Fruit fly (Drosophila melanogaster) whole organism, embryonic: ENCODE data around the gene CG13113.

ENCODE experiments used
- ATbp ChIP-seq: fragments of 200-800 bp; sonication (Bioruptor generic); optimal IDR thresholded peaks from 2 replicates; lab custom pipeline; 2017; ENCODE audit warnings: missing biosample characterization, mild to moderate bottlenecking, missing genetic modification characterization, missing genetic modification reagents
- Aef1 ChIP-seq: fragments of 200-800 bp; sonication (Bioruptor generic); IDR thresholded peaks from 3 replicates; pipeline ENCODE4 v1.3.6; 2022; ENCODE audit warnings: missing biosample characterization, missing genetic modification characterization
- Blimp-1 ChIP-seq: fragments of 200-800 bp; sonication (Bioruptor generic); optimal IDR thresholded peaks from 3 replicates; lab custom pipeline; 2018; ENCODE audit warnings: missing biosample characterization, missing genetic modification characterization, mild to moderate bottlenecking, moderate library complexity, missing genetic modification reagents
- CG10565 ChIP-seq: fragments of 200-800 bp; sonication (Bioruptor generic); optimal IDR thresholded peaks from 3 replicates; lab custom pipeline; 2016; ENCODE audit warnings: missing biosample characterization, mild to moderate bottlenecking, missing genetic modification characterization
- CG10959 ChIP-seq: fragments of 200-800 bp; sonication (Bioruptor generic); IDR thresholded peaks from 2 replicates; pipeline ENCODE4 v1.3.6; 2022; ENCODE audit warnings: missing biosample characterization, missing genetic modification characterization
- CG12391 ChIP-seq: fragments of 200-800 bp; sonication (Bioruptor generic); optimal IDR thresholded peaks from 3 replicates; lab custom pipeline; 2018; ENCODE audit warnings: missing biosample characterization, mild to moderate bottlenecking, missing genetic modification characterization, moderate library complexity
- CG12744 ChIP-seq: fragments of 200-800 bp; sonication (Bioruptor generic); optimal IDR thresholded peaks from 2 replicates; lab custom pipeline; 2016; ENCODE audit warnings: missing biosample characterization, missing genetic modification characterization
- CG12769 ChIP-seq: fragments of 200-800 bp; sonication (Bioruptor generic); optimal IDR thresholded peaks from 2 replicates; lab custom pipeline; 2019; ENCODE audit warnings: missing biosample characterization, mild to moderate bottlenecking, missing genetic modification characterization, moderate library complexity
- CG14014 ChIP-seq: fragments of 200-800 bp; sonication (Bioruptor generic); IDR thresholded peaks from 2 replicates; pipeline ENCODE4 v1.3.6; 2022; ENCODE audit warnings: missing biosample characterization, missing genetic modification characterization
- CG15514 ChIP-seq: fragments of 200-800 bp; sonication (Bioruptor generic); optimal IDR thresholded peaks from 3 replicates; lab custom pipeline; 2017; ENCODE audit warnings: missing biosample characterization, missing genetic modification characterization, mild to moderate bottlenecking, moderate library complexity, missing genetic modification reagents
- CG1603 ChIP-seq: fragments of 200-800 bp; sonication (Bioruptor generic); optimal IDR thresholded peaks from 2 replicates; lab custom pipeline; 2019; ENCODE audit warnings: missing biosample characterization, mild to moderate bottlenecking, missing genetic modification characterization, moderate library complexity
- CG16863 ChIP-seq: fragments of 200-800 bp; sonication (Bioruptor generic); optimal IDR thresholded peaks from 3 replicates; lab custom pipeline; 2016; ENCODE audit warnings: missing biosample characterization, missing genetic modification characterization
- CG17802 ChIP-seq: fragments of 200-800 bp; sonication (Bioruptor generic); optimal IDR thresholded peaks from 2 replicates; lab custom pipeline; 2018; ENCODE audit warnings: missing biosample characterization, mild to moderate bottlenecking, missing genetic modification characterization, moderate library complexity
- CG1792 ChIP-seq: fragments of 200-800 bp; sonication (Bioruptor generic); optimal IDR thresholded peaks from 2 replicates; lab custom pipeline; 2016; ENCODE audit warnings: missing biosample characterization, missing genetic modification characterization
- CG2120 ChIP-seq: fragments of 200-800 bp; sonication (Bioruptor generic); optimal IDR thresholded peaks from 3 replicates; lab custom pipeline; 2016; ENCODE audit warnings: missing biosample characterization, missing genetic modification characterization
- CG2712 ChIP-seq: fragments of 200-800 bp; optimal IDR thresholded peaks from 3 replicates; lab custom pipeline; 2019; ENCODE audit warnings: missing biosample characterization, mild to moderate bottlenecking, missing genetic modification characterization, moderate library complexity
- CG31365 ChIP-seq: fragments of 200-800 bp; sonication (Bioruptor generic); optimal IDR thresholded peaks from 2 replicates; lab custom pipeline; 2018; ENCODE audit warnings: missing biosample characterization, mild to moderate bottlenecking, missing genetic modification characterization
- CG31441 ChIP-seq: fragments of 200-800 bp; sonication (Bioruptor generic); IDR thresholded peaks from 2 replicates; pipeline ENCODE4 v1.3.6; 2022; ENCODE audit warnings: missing biosample characterization, missing genetic modification characterization
- CG3163 ChIP-seq: fragments of 200-800 bp; sonication (Bioruptor generic); optimal IDR thresholded peaks from 3 replicates; lab custom pipeline; 2016; ENCODE audit warnings: missing biosample characterization, missing genetic modification characterization
- CG32532 ChIP-seq: fragments of 200-800 bp; sonication (Bioruptor generic); IDR thresholded peaks from 2 replicates; pipeline ENCODE4 v1.3.6; 2022; ENCODE audit warnings: missing biosample characterization, missing genetic modification characterization
- CG8281 ChIP-seq: fragments of 200-800 bp; sonication (Bioruptor generic); optimal IDR thresholded peaks from 2 replicates; lab custom pipeline; 2018; ENCODE audit warnings: missing biosample characterization, mild to moderate bottlenecking, missing genetic modification characterization, moderate library complexity
- CrebB ChIP-seq: fragments of 200-800 bp; sonication (Bioruptor generic); optimal IDR thresholded peaks from 3 replicates; lab custom pipeline; 2018; ENCODE audit warnings: missing biosample characterization, mild to moderate bottlenecking, missing genetic modification characterization
- Dad ChIP-seq: fragments of 200-800 bp; sonication (Bioruptor generic); optimal IDR thresholded peaks from 3 replicates; lab custom pipeline; 2016; ENCODE audit warnings: missing biosample characterization, missing genetic modification characterization
- Dip2 ChIP-seq: fragments of 200-800 bp; sonication (Bioruptor generic); IDR thresholded peaks from 2 replicates; pipeline ENCODE4 v1.3.6; 2022; ENCODE audit warnings: missing biosample characterization, missing genetic modification characterization
- Ets65A ChIP-seq: fragments of 200-800 bp; sonication (Bioruptor generic); peaks from one replicate; lab custom pipeline; 2016; ENCODE audit warnings: missing biosample characterization, missing genetic modification characterization
- Fer1 ChIP-seq: fragments of 200-800 bp; sonication (Bioruptor generic); optimal IDR thresholded peaks from 2 replicates; lab custom pipeline; 2017; ENCODE audit warnings: missing biosample characterization, mild to moderate bottlenecking, missing genetic modification characterization
- GATAe ChIP-seq: fragments of 200-800 bp; sonication (Bioruptor generic); conservative IDR thresholded peaks from 2 replicates; pipeline ENCODE4 v1.3.6; 2022; ENCODE audit warnings: missing biosample characterization, missing genetic modification characterization
- HmgD ChIP-seq: fragments of 200-800 bp; sonication (Bioruptor generic); optimal IDR thresholded peaks from 3 replicates; lab custom pipeline; 2016; ENCODE audit warnings: missing biosample characterization, missing genetic modification characterization
- Kr ChIP-seq: fragments of 200-800 bp; sonication (Bioruptor generic); optimal IDR thresholded peaks from 2 replicates; lab custom pipeline; 2017; ENCODE audit warnings: missing biosample characterization, mild to moderate bottlenecking, missing genetic modification characterization
- Mad ChIP-seq: fragments of 200-800 bp; sonication (Bioruptor generic); optimal IDR thresholded peaks from 2 replicates; lab custom pipeline; 2016; ENCODE audit warnings: missing biosample characterization, missing genetic modification characterization
- NC2α ChIP-seq: fragments of 200-800 bp; sonication (Bioruptor generic); optimal IDR thresholded peaks from 2 replicates; lab custom pipeline; 2016; ENCODE audit warnings: missing biosample characterization, missing genetic modification characterization
- Nf-YA ChIP-seq: fragments of 200-800 bp; sonication (Bioruptor generic); IDR thresholded peaks from 2 replicates; pipeline ENCODE4 v1.3.6; 2022; ENCODE audit warnings: missing biosample characterization, missing genetic modification characterization
- Rfx ChIP-seq: fragments of 200-800 bp; sonication (Bioruptor generic); IDR thresholded peaks from 2 replicates; pipeline ENCODE4 v1.3.6; 2022; ENCODE audit warnings: missing biosample characterization, missing genetic modification characterization
- Sry-β ChIP-seq: fragments of 200-800 bp; sonication (Bioruptor generic); optimal IDR thresholded peaks from 2 replicates; lab custom pipeline; 2018; ENCODE audit warnings: missing biosample characterization, mild to moderate bottlenecking, missing genetic modification characterization, moderate library complexity
- chinmo ChIP-seq: fragments of 200-800 bp; sonication (Bioruptor generic); IDR thresholded peaks from 4 replicates; pipeline ENCODE4 v1.3.6; 2022; ENCODE audit warnings: missing biosample characterization, missing genetic modification characterization; ENCODE audit not compliant: partially characterized antibody
- eve ChIP-seq, 2 experiments: fragments of >200 bp; optimal IDR thresholded peaks; 2 replicates each; lab custom pipeline; 2017; ENCODE audit warnings: missing biosample characterization in 2 of 2, missing genetic modification characterization in 2 of 2
- fu2 ChIP-seq: fragments of 200-800 bp; sonication (Bioruptor generic); optimal IDR thresholded peaks from 2 replicates; lab custom pipeline; 2016; ENCODE audit warnings: missing biosample characterization, missing genetic modification characterization
- hb ChIP-seq: fragments of 200-800 bp; sonication (Bioruptor generic); IDR thresholded peaks from 3 replicates; pipeline ENCODE4 v1.3.6; 2022; ENCODE audit warnings: missing biosample characterization, missing genetic modification characterization; ENCODE audit not compliant: partially characterized antibody
- hbn ChIP-seq: fragments of 200-800 bp; sonication (Bioruptor generic); IDR thresholded peaks from 2 replicates; pipeline ENCODE4 v1.3.6; 2022; ENCODE audit warnings: missing biosample characterization, missing genetic modification characterization; ENCODE audit not compliant: partially characterized antibody
- jing ChIP-seq: fragments of 200-800 bp; sonication (Bioruptor generic); optimal IDR thresholded peaks from 2 replicates; lab custom pipeline; 2018; ENCODE audit warnings: missing biosample characterization, mild to moderate bottlenecking, missing genetic modification characterization
- knrl ChIP-seq: fragments of 200-800 bp; sonication (Bioruptor generic); IDR thresholded peaks from 3 replicates; pipeline ENCODE4 v1.3.6; 2022; ENCODE audit warnings: missing biosample characterization, missing genetic modification characterization; ENCODE audit not compliant: partially characterized antibody
- peb ChIP-seq: fragments of 200-800 bp; sonication (Bioruptor generic); IDR thresholded peaks from 2 replicates; pipeline ENCODE4 v1.3.6; 2022; ENCODE audit warnings: missing biosample characterization, missing genetic modification characterization
- row ChIP-seq: fragments of 200-800 bp; sonication (Bioruptor generic); IDR thresholded peaks from 3 replicates; pipeline ENCODE4 v1.3.6; 2022; ENCODE audit warnings: missing biosample characterization, missing genetic modification characterization
- run ChIP-seq: fragments of 200-800 bp; sonication (Bioruptor generic); optimal IDR thresholded peaks from 3 replicates; lab custom pipeline; 2018; ENCODE audit warnings: missing biosample characterization, mild to moderate bottlenecking, missing genetic modification characterization
- sd ChIP-seq: fragments of 200-800 bp; sonication (Bioruptor generic); optimal IDR thresholded peaks from 3 replicates; lab custom pipeline; 2018; ENCODE audit warnings: missing biosample characterization, mild to moderate bottlenecking, missing genetic modification characterization, moderate library complexity
- shn ChIP-seq: fragments of 200-800 bp; sonication (Bioruptor generic); optimal IDR thresholded peaks from 3 replicates; lab custom pipeline; 2016; ENCODE audit warnings: missing biosample characterization, missing genetic modification characterization
- slbo ChIP-seq: fragments of 200-800 bp; sonication (Bioruptor generic); IDR thresholded peaks from 2 replicates; pipeline ENCODE4 v1.3.6; 2022; ENCODE audit warnings: missing biosample characterization, missing genetic modification characterization
- tll ChIP-seq, 2 experiments: fragments of 200-800 bp in 1 of 2; fragments of >200 bp in 1 of 2; sonication (Bioruptor generic) in 1 of 2; optimal IDR thresholded peaks; 2 replicates each; lab custom pipeline; 2017 to 2019; ENCODE audit warnings: missing biosample characterization in 2 of 2, missing genetic modification characterization in 2 of 2, mild to moderate bottlenecking in 1 of 2, moderate library complexity in 1 of 2
- wdn ChIP-seq: fragments of 200-800 bp; sonication (Bioruptor generic); IDR thresholded peaks from 2 replicates; pipeline ENCODE4 v1.3.6; 2022; ENCODE audit warnings: missing biosample characterization, missing genetic modification characterization
- zf30C ChIP-seq: fragments of 200-800 bp; sonication (Bioruptor generic); optimal IDR thresholded peaks from 3 replicates; lab custom pipeline; 2018; ENCODE audit warnings: missing biosample characterization, mild to moderate bottlenecking, missing genetic modification characterization

The CG13113 gene

DNA sequence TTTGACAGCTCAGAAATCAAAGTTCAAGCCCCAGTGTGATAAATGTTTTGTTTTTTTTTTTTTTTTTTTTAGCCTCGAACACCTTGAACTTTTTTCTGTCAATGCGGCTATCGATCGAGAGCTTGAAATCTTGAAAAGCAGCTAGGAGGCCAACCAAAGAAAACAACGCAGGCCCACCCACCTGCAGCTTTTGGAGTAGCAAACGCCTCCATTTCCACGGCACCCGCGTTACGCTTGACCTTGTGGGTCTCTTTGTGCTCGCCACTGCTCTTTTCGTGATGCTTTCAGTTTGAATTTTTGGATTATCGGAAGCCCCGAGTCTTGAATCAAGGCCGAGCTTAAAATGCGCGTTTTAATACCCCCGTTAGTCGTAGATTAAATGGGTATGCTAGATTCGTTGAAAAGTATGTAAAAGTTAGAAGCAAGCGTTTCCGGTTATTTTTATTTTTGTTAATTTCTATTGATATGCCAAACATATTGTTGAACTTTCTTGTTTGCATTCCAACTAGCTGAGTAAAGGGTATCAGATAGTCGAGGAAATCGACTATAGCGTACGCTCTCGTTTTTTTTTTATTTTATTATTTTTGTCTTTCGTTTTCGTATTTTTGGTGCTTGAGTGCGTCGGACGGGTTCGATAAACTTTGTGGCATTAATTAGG, 41.1 kb upstream of the CG13113 start (continued):
- no peak for TF ChIP-seq shn (GFP tag; lab: Kevin White, UChicago)
- TF ChIP-seq Kr (GFP tag; lab: Kevin White, UChicago): no peak
- peak; percentile 8 for TF ChIP-seq CG3163 (GFP tag; lab: Kevin White, UChicago)
- TF ChIP-seq tll (GFP tag; optimal IDR thresholded peaks at IDR 0.05; lab: Kevin White, UChicago): no peak
- no peak for TF ChIP-seq HmgD (GFP tag; lab: Kevin White, UChicago)
- TF ChIP-seq NC2α (GFP tag; lab: Kevin White, UChicago): no peak
- TF ChIP-seq CG31441 (GFP tag; lab: Robert Waterston, UW): peak; percentile 67
- no peak for TF ChIP-seq GATAe (GFP tag; lab: Robert Waterston, UW)
- TF ChIP-seq CG32532 (GFP tag; lab: Robert Waterston, UW): peak; percentile 79
- TF ChIP-seq CG12391 (tag; lab: Kevin White, UChicago): peak; percentile 79
- TF ChIP-seq knrl (GFP tag; lab: Robert Waterston, UW): no peak
- peak; percentile 17 for TF ChIP-seq CrebB
- peak; percentile 75 for TF ChIP-seq ATbp (GFP tag; lab: Kevin White, UChicago)
- peak; percentile 71 for TF ChIP-seq CG2120
- peak; percentile 68 for TF ChIP-seq Blimp-1 (GFP tag; lab: Kevin White, UChicago)
- peak; percentile 67 for TF ChIP-seq Nf-YA (GFP tag; lab: Robert Waterston, UW)
- peak; percentile 86; the same call in 2 of the 4 replicates for TF ChIP-seq chinmo (GFP tag; lab: Robert Waterston, UW)
- TF ChIP-seq eve (GFP tag; optimal IDR thresholded peaks at IDR 0.05; lab: Kevin White, UChicago): peak in 1 of 2 experiments; percentile 36
- no peak for TF ChIP-seq CG12744 (GFP tag; lab: Kevin White, UChicago)
- TF ChIP-seq jing (GFP tag; lab: Kevin White, UChicago): no peak
- TF ChIP-seq Rfx (GFP tag; lab: Robert Waterston, UW): peak; percentile 83
- peak; percentile 80 for TF ChIP-seq sd (tag; lab: Kevin White, UChicago)
- TF ChIP-seq zf30C: no peak
- no peak for TF ChIP-seq CG17802 (tag; lab: Kevin White, UChicago)
- TF ChIP-seq CG10565: no peak
- TF ChIP-seq hb: 0 out of 3 replicates have a peak, but pooled peaks have one; percentile 10
- TF ChIP-seq run (tag; lab: Kevin White, UChicago): peak; percentile 46
- TF ChIP-seq Sry-β (GFP tag; lab: Kevin White, UChicago): no peak
- TF ChIP-seq slbo (GFP tag; lab: Robert Waterston, UW): peak; percentile 83
- TF ChIP-seq CG16863 (GFP tag; lab: Kevin White, UChicago): peak; percentile 44
- no peak for TF ChIP-seq hbn
- TF ChIP-seq CG10959 (GFP tag; lab: Robert Waterston, UW): no peak
- no peak for TF ChIP-seq Dip2 (GFP tag; lab: Robert Waterston, UW)
- no peak for TF ChIP-seq Dad (GFP tag; lab: Kevin White, UChicago)
- peak; percentile 62 for TF ChIP-seq Fer1 (GFP tag; lab: Kevin White, UChicago)
- peak; percentile 77 for TF ChIP-seq CG14014
- peak; percentile 47; the same call in 1 of the 2 replicates for TF ChIP-seq wdn (GFP tag; lab: Robert Waterston, UW)
- no peak for TF ChIP-seq Ets65A (GFP tag; lab: Kevin White, UChicago)
- no peak for TF ChIP-seq CG1603
- TF ChIP-seq CG2712 (tag; lab: Kevin White, UChicago): peak; percentile 57
- TF ChIP-seq CG15514: peak; percentile 20
- peak; percentile 88 for TF ChIP-seq row (GFP tag; lab: Robert Waterston, UW)
- no peak for TF ChIP-seq CG8281 (tag; lab: Kevin White, UChicago)
- TF ChIP-seq CG1792 (GFP tag; lab: Kevin White, UChicago): no peak
- TF ChIP-seq CG31365 (tag; lab: Kevin White, UChicago): no peak
- TF ChIP-seq peb (GFP tag; lab: Robert Waterston, UW): peak; percentile 33; the same call in 1 of the 2 replicates
- TF ChIP-seq Mad (GFP tag; lab: Kevin White, UChicago): peak; percentile 44
- TF ChIP-seq Aef1 (GFP tag; lab: Robert Waterston, UW): peak; percentile 77
- no peak for TF ChIP-seq CG12769 (tag; lab: Kevin White, UChicago)
- TF ChIP-seq fu2: no peak
